Fruit fly (Drosophila melanogaster) S2 (cell line): ENCODE measurements around the gene eIF3i.

Experiments used
- CG8478 ChIP-seq: fragments of >200 bp; optimal IDR thresholded peaks from 2 replicates; lab custom pipeline; 2018
- CTCF ChIP-seq, 2 experiments: fragments of >200 bp; optimal IDR thresholded peaks; 2 replicates each; lab custom pipeline; 2018

DNA sequence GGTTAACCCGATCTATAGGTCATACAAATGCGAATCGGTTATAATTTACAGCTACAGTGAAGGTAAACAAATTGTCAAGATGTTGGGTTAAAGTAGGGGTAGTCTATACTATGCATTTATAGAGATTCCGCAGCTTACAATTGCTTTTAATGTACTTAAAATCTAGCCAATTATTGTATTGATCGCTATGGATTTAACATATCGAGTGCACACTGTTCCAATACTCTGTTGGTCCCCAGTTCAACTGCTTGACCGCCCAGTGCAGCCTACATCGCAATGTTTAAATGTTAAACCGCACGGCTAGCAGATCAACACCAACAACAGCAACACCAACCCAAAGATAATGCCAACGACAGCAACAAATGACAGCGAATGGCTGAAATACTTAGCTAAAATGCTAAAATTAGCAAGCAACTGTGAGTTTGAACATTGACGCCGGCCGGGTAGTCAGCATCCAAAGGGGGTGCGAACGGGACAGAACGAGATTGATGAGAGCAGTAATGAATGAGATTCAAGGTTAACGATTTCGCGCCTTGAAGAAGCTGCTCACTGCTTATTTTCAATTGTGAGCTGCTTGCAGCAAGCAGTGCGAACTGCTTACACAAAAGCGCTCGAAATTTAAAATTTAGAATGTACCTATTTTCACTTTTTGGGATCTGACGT is 33.5 kb upstream of the eIF3i start:
- TF ChIP-seq CG8478 (lab: Kevin White, UChicago) (no peak), CTCF (optimal IDR thresholded peaks at IDR 0.05; lab: Kevin White, UChicago) (peak; percentile 31 to 47)
